Fruit fly (Drosophila melanogaster): ENCODE results near the gene Ir85a.

Gene Ir85a

DNA sequence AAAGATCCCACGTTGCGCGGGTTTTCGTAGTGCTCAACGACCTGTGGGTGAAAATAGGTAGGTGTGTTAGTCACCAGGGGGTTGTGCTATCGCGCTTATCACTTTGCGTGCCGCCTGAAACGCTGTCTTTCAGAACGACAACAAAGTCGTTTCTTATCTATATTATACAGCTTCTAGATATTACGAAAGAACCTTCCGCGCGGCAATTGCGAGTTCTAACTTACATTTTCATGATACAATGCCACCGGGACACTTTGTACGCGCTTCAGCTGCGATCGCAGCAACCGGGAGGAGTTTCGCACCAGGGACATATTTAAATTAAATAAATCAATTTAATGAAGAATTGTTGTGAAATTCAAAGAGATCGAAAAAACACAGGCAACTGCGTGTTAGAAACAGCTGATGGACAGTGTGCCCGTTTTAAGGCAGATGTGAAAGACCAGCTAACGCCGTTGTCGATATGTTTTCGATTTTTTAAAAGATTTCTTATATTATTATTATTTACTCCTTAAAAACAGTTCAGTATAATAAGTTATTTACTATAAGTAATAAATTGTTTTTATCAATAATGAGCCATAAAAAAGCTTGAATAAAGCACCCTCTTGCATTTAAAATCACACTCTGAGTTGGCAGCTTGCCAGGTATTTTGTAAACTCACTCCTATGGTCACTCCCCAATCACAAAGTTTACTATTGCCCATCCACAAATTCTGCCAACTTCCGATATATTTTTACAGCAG, 29.4 kb downstream of the Ir85a start, which contains the start of the genes IscU and CG8379 (continued):
- TF ChIP-seq D19B (GFP tag; optimal IDR thresholded peaks at IDR 0.05) (no peak), CG31441 (GFP tag; IDR thresholded peaks at IDR 0.05) (no peak), Atf3 (GFP tag; optimal IDR thresholded peaks at IDR 0.05) (no peak), kah (GFP tag; optimal IDR thresholded peaks at IDR 0.05) (no peak), org-1 (GFP tag; optimal IDR thresholded peaks at IDR 0.05) (no peak), CG15514 (GFP tag; optimal IDR thresholded peaks at IDR 0.05) (peak; percentile 50), Stat92E (GFP tag; optimal IDR thresholded peaks at IDR 0.05) (peak in 1 of 3 experiments; percentile 10), tna (GFP tag; IDR thresholded peaks at IDR 0.05; ENCODE audit: partially characterized antibody) (no peak), ERR (GFP tag; optimal IDR thresholded peaks at IDR 0.05) (no peak), CG11695 (GFP tag; IDR thresholded peaks at IDR 0.05) (no peak), CG12071 (GFP tag; optimal IDR thresholded peaks at IDR 0.05) (no peak), CG1792 (GFP tag; optimal IDR thresholded peaks at IDR 0.05) (no peak), CG4854 (GFP tag; optimal IDR thresholded peaks at IDR 0.05) (no peak), Elba2 (GFP tag; optimal IDR thresholded peaks at IDR 0.05) (no peak), CG15479 (GFP tag; optimal IDR thresholded peaks at IDR 0.05) (peak; percentile 57), CG6813 (GFP tag; optimal IDR thresholded peaks at IDR 0.05) (no peak), CG1602 (GFP tag; optimal IDR thresholded peaks at IDR 0.05) (no peak), pfk (GFP tag; optimal IDR thresholded peaks at IDR 0.05) (no peak), insv (GFP tag; optimal IDR thresholded peaks at IDR 0.05) (peak in 1 of 2 experiments; percentile 3), CG17186 (GFP tag; optimal IDR thresholded peaks at IDR 0.05) (no peak), Myb (GFP tag; optimal IDR thresholded peaks at IDR 0.05) (no peak), Rx (GFP tag; IDR thresholded peaks at IDR 0.05) (no peak), gfzf (GFP tag; optimal IDR thresholded peaks at IDR 0.05) (peak; percentile 73), usp (GFP tag; optimal IDR thresholded peaks at IDR 0.05) (no peak), Hr51 (GFP tag; optimal IDR thresholded peaks at IDR 0.05) (no peak), CG10979 (tag; optimal IDR thresholded peaks at IDR 0.05) (no peak), ATbp (GFP tag; optimal IDR thresholded peaks at IDR 0.05) (no peak), CG13123 (GFP tag; optimal IDR thresholded peaks at IDR 0.05) (no peak), ash1 (GFP tag; optimal IDR thresholded peaks at IDR 0.05) (no peak), Lpt (GFP tag; optimal IDR thresholded peaks at IDR 0.05) (no peak), zen2 (GFP tag; IDR thresholded peaks at IDR 0.05; ENCODE audit: partially characterized antibody) (no peak; the same call in 2 of the 3 replicates), Tbp (GFP tag; optimal IDR thresholded peaks at IDR 0.05) (no peak), CG1024 (GFP tag; IDR thresholded peaks at IDR 0.05) (no peak), CG4282 (GFP tag; optimal IDR thresholded peaks at IDR 0.05) (no peak), Kr (GFP tag; optimal IDR thresholded peaks at IDR 0.05) (no peak), zen (tag; optimal IDR thresholded peaks at IDR 0.05) (no peak), pnt (GFP tag; optimal IDR thresholded peaks at IDR 0.05) (no peak), schlank (tag; optimal IDR thresholded peaks at IDR 0.05) (no peak), ewg (GFP tag; optimal IDR thresholded peaks at IDR 0.05) (no peak), CG15601 (tag; optimal IDR thresholded peaks at IDR 0.05) (peak; percentile 60), CG30403 (GFP tag; optimal IDR thresholded peaks at IDR 0.05) (no peak), CG10147 (GFP tag; optimal IDR thresholded peaks at IDR 0.05) (no peak), Rfx (GFP tag; IDR thresholded peaks at IDR 0.05) (no peak), ap (GFP tag; IDR thresholded peaks at IDR 0.05) (no peak), MBD-R2 (GFP tag; IDR thresholded peaks at IDR 0.05) (peak; percentile 77), tx (GFP tag; optimal IDR thresholded peaks at IDR 0.05) (no peak), CG15696 (tag; optimal IDR thresholded peaks at IDR 0.05) (no peak), aop (GFP tag; IDR thresholded peaks at IDR 0.05) (no peak), Asciz (GFP tag; optimal IDR thresholded peaks at IDR 0.05) (no peak), CG3995 (GFP tag; optimal IDR thresholded peaks at IDR 0.05) (peak; percentile 30)

Measured in whole organism, embryonic.